Worm (Caenorhabditis elegans) whole organism, midembryonic: ENCODE measurements around the gene pri-1.

Experiments used
- T22C8.4 ChIP-seq: fragments of 200-800 bp; sonication (Bioruptor generic); IDR thresholded peaks from 2 replicates; pipeline ENCODE4 v1.3.6; 2022; ENCODE audit warnings: missing genetic modification characterization, missing compliant biosample characterization
- cog-1 ChIP-seq: sonication (generic microtip); optimal IDR thresholded peaks from 2 replicates; lab custom pipeline; 2016; ENCODE audit warnings: missing genetic modification characterization, missing compliant biosample characterization
- klf-2 ChIP-seq: fragments of 200-800 bp; sonication (Bioruptor generic); conservative IDR thresholded peaks from 2 replicates; pipeline ENCODE4 v1.3.6; 2022; ENCODE audit warnings: missing genetic modification reagents, missing genetic modification characterization, missing compliant biosample characterization
- med-1 ChIP-seq: sonication (generic microtip); optimal IDR thresholded peaks from 2 replicates; lab custom pipeline; 2017; ENCODE audit warnings: missing genetic modification characterization, mild to moderate bottlenecking, missing compliant biosample characterization, antibody characterized with exemption, missing genetic modification reagents; ENCODE audit not compliant: insufficient read depth
- tab-1 ChIP-seq: fragments of 200-800 bp; sonication (Bioruptor generic); IDR thresholded peaks from 2 replicates; pipeline ENCODE4 v1.3.6; 2022; ENCODE audit warnings: missing genetic modification characterization, missing compliant biosample characterization
- ztf-29 ChIP-seq: fragments of 200-800 bp; sonication (Bioruptor generic); IDR thresholded peaks from 2 replicates; pipeline ENCODE4 v1.3.6; 2022; ENCODE audit warnings: missing genetic modification reagents, missing genetic modification characterization, missing compliant biosample characterization

ce11 chrIII:9662266-9662959 is 48.3 kb upstream of the pri-1 start:
- TF ChIP-seq cog-1 (tag; lab: Kevin White, UChicago) (no peak), med-1 (GFP tag; lab: Kevin White, UChicago) (no peak), T22C8.4 (GFP tag; lab: Robert Waterston, UW) (no peak), tab-1 (no peak), ztf-29 (GFP tag; lab: Robert Waterston, UW) (no peak), klf-2 (GFP tag; lab: Robert Waterston, UW) (no peak)
